Worm (Caenorhabditis elegans): ENCODE results near the gene T28F12.1.

- TF ChIP-seq sdz-12 (GFP tag; optimal IDR thresholded peaks at IDR 0.05) (no peak), lin-15B (tag; optimal IDR thresholded peaks at IDR 0.05) (no peak), daf-16 (GFP tag; optimal IDR thresholded peaks at IDR 0.05) (no peak), daf-16 (tag; optimal IDR thresholded peaks at IDR 0.05) (no peak), ceh-28 (tag; optimal IDR thresholded peaks at IDR 0.05) (no peak), lsy-2 (tag; optimal IDR thresholded peaks at IDR 0.05) (no peak), nhr-77 (tag; optimal IDR thresholded peaks at IDR 0.05) (no peak), nhr-237 (tag; optimal IDR thresholded peaks at IDR 0.05) (no peak), lin-13 (GFP tag; optimal IDR thresholded peaks at IDR 0.05) (no peak), unc-62 (GFP tag; optimal IDR thresholded peaks at IDR 0.05 in 1 of 2) (peak in 1 of 2 experiments; percentile 61), unc-62 (tag; optimal IDR thresholded peaks at IDR 0.05) (no peak), nhr-11 (tag; optimal IDR thresholded peaks at IDR 0.05) (no peak), pha-4 (GFP tag; IDR thresholded peaks at IDR 0.05) (no peak), pha-4 (tag; optimal IDR thresholded peaks at IDR 0.05) (no peak), mxl-2 (GFP tag; conservative IDR thresholded peaks at IDR 0.05) (no peak), fos-1 (tag; optimal IDR thresholded peaks at IDR 0.05) (no peak), nhr-42 (GFP tag; IDR thresholded peaks at IDR 0.05) (no peak)
Observed at ce11 chrV:4487888-4488287, 24.9 kb upstream of the T28F12.1 start.
